Fruit fly (Drosophila melanogaster) whole organism: ENCODE data around the gene Diedel.

ENCODE experiments used
- CG8478 ChIP-seq: fragments of >200 bp; optimal IDR thresholded peaks from 2 replicates; lab custom pipeline; 2018; ENCODE audit warnings: inconsistent platforms
- Dll ChIP-seq: fragments of >200 bp; optimal IDR thresholded peaks from 2 replicates; lab custom pipeline; 2017
- EcR ChIP-seq, 2 experiments: fragments of >200 bp; optimal IDR thresholded peaks; 2 replicates each; lab custom pipeline; 2017; ENCODE audit warnings: missing biosample characterization in 2 of 2, missing genetic modification characterization in 2 of 2, missing genetic modification reagents in 2 of 2
- pan ChIP-seq: fragments of >200 bp; optimal IDR thresholded peaks from 2 replicates; lab custom pipeline; 2017
- psq ChIP-seq: fragments of >200 bp; optimal IDR thresholded peaks from 2 replicates; lab custom pipeline; 2017
- usp ChIP-seq: fragments of >200 bp; optimal IDR thresholded peaks from 2 replicates; lab custom pipeline; 2017; ENCODE audit warnings: missing biosample characterization, missing genetic modification characterization, mixed read lengths

Gene Diedel

DNA sequence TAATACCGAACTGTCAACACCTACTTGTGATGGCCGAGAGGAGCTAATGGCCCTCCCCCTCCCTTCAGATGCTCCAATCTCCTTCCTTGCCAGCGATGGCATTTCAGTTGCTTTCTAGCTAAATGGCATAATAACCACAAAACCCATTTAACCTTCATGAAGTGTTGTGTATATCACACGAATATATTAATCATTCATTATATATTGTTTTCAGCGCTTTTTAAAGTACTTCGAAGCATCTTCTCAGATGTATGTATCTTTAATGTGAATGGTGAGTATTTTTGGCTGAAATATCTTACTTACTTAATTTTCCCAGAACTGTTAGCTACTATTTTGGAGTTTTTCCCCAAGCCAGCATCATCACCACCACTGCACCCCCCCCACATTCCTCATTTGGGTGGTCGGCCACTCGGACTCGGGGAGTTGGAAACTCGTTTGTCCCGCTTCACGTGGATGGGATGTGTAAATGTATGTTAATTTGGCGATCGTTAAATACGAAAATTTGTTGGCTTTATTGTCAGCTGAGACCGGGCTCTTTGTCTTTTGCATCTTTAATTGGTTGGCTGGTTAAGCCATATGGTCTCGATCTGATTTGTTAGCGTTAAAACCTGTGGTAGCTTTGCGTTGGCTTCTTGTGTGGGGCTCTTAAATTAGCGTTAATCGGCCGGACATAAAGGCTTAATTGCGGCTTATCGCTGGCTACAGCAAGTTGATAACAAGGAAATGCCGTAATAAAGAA is 18.8 kb downstream of the Diedel start:
- TF ChIP-seq Dll (lab: Kevin White, UChicago) (no peak), EcR (GFP tag; optimal IDR thresholded peaks at IDR 0.05; lab: Kevin White, UChicago) (no peak), psq (no peak), usp (GFP tag; lab: Kevin White, UChicago) (no peak), CG8478 (lab: Kevin White, UChicago) (no peak), pan (lab: Kevin White, UChicago) (no peak)

DNA sequence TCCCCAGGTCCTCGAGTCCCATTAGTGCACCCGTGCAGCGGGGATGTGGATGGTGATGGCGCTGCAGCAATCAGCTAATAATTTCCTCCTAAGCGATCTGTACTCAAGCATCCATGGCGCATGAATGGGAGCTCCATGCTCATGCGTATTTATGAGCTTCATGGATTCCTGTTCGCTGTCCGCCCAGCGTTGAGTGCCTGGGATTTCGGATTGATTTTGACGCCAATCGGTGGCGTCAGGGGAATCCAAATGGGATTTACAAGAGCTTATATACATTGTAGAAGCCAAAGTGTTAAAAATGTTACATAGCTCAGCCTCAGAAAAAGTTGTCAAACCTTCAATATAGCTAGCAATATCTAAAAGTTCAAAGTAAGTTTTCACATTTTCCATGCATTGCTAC is 21.8 kb downstream of the Diedel start, which contains the start of gene ND-20L:
ND-20L (plus strand) TSS at position 301 of the 400 bp plus-strand sequence.
- TF ChIP-seq Dll (lab: Kevin White, UChicago), result no peak
- no peak for TF ChIP-seq CG8478 (lab: Kevin White, UChicago)
- no peak for TF ChIP-seq psq
- no peak for TF ChIP-seq EcR (GFP tag; optimal IDR thresholded peaks at IDR 0.05; lab: Kevin White, UChicago)
- no peak for TF ChIP-seq usp (GFP tag; lab: Kevin White, UChicago)
- TF ChIP-seq pan (lab: Kevin White, UChicago), result no peak

DNA sequence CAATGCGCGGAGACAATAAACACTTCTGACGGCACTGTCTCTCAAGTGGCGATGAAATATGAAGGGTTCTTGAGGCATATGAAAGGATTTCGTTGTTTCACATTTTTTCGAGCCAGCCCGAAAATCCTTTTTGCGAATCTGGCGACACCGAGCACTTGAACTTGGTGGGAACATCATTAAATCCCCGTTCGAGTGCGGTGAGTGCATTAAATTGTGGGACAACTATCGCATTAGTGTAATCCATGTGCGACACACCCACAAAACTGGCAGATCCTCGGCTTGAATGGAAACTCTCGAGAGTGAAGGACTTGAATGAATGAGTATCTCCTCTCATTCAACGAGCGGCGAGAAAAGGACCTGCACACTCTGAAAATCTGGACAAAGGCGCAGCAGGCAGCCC is 23.1 kb downstream of the Diedel start:
- TF ChIP-seq CG8478 (lab: Kevin White, UChicago), result no peak
- no peak for TF ChIP-seq psq
- no peak for TF ChIP-seq usp (GFP tag; lab: Kevin White, UChicago)
- TF ChIP-seq pan (lab: Kevin White, UChicago), result no peak
- no peak for TF ChIP-seq EcR (GFP tag; optimal IDR thresholded peaks at IDR 0.05; lab: Kevin White, UChicago)
- no peak for TF ChIP-seq Dll (lab: Kevin White, UChicago)

DNA sequence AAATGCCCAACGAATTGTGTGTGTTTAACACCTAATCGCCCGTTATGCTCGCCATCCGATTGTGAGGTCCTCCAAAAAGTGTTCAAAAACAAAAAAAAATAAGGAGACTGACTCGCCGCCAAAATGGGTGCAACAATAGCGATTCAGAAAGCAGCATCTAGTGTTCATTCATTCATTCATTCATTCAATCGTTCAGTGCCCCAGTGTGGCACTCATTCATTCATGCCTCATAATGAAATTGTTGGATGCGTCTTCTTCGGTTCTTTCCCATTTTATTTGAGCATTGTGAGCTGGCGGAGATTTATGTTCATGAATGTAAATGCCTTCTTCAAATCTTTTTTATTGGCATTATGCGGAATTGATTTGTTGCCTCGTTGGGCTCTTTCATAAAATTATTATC is 24.3 kb downstream of the Diedel start:
- TF ChIP-seq EcR (GFP tag; optimal IDR thresholded peaks at IDR 0.05; lab: Kevin White, UChicago), result no peak
- TF ChIP-seq psq, result no peak
- TF ChIP-seq pan (lab: Kevin White, UChicago), result no peak
- TF ChIP-seq CG8478 (lab: Kevin White, UChicago), result no peak
- no peak for TF ChIP-seq usp (GFP tag; lab: Kevin White, UChicago)
- no peak for TF ChIP-seq Dll (lab: Kevin White, UChicago)

DNA sequence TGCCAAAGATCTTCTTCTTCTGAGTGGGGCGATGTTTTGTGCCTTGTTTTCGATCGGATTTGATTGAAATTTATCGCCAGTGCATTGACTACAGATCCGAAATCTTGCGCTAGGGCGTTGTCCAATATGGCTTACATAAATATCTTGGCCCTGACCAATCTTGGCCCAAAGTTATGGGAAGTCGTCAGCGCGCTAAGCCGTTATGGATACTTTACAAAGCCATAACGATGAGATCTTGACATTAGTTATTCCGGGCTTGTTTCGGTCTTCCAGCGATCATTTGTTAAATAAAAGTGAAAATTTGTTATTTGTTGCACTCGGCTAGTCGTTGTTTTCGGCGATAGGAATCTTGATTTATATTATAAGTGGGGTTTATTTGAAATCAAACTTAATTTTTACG is 24.8 kb downstream of the Diedel start:
- TF ChIP-seq pan (lab: Kevin White, UChicago) (no peak), psq (no peak), Dll (lab: Kevin White, UChicago) (no peak), EcR (GFP tag; optimal IDR thresholded peaks at IDR 0.05; lab: Kevin White, UChicago) (no peak), CG8478 (lab: Kevin White, UChicago) (no peak), usp (GFP tag; lab: Kevin White, UChicago) (no peak)

DNA sequence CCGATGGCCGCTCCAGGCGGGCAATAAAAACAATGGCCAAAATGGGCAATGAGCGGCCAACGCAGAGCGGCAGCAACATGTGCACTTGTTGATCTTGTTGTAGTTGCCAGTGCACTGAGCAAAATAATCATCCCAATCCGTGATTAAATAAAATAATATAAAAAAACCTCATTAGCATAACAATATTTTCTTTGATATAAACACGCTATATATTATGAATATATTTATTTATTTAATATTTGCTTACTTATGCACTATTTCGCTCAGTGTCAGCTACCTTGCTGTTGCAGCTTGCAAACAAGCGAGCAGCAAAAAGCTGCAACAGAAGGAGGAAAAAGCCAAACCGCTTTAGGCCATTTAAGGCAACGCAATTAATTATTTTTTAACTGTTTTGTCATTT is 25.7 kb downstream of the Diedel start:
- TF ChIP-seq EcR (GFP tag; optimal IDR thresholded peaks at IDR 0.05; lab: Kevin White, UChicago) (no peak), CG8478 (lab: Kevin White, UChicago) (no peak), usp (GFP tag; lab: Kevin White, UChicago) (no peak), pan (lab: Kevin White, UChicago) (no peak), Dll (lab: Kevin White, UChicago) (no peak), psq (no peak)

DNA sequence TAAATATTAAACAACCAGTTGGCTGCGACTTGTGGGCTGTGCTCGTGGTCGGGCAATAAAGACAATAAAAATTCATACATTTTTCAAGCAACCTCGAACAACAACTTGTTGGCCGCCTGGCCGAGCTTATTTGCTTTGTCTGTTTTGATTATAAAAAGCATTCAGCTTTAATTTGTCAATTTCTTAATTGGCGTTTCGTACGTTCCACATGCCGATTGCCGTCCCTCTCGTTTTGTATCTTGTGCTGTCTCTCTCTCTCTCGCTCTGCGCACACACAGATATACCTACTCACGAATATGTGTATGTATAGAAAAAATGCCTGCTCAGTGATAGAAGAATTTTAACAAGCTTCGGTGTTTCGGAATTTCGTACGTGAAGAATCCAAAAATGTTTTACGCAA is 26.6 kb downstream of the Diedel start:
- no peak for TF ChIP-seq CG8478 (lab: Kevin White, UChicago)
- TF ChIP-seq pan (lab: Kevin White, UChicago), result no peak
- TF ChIP-seq psq, result no peak
- TF ChIP-seq EcR (GFP tag; optimal IDR thresholded peaks at IDR 0.05; lab: Kevin White, UChicago), result no peak
- TF ChIP-seq usp (GFP tag; lab: Kevin White, UChicago), result no peak

DNA sequence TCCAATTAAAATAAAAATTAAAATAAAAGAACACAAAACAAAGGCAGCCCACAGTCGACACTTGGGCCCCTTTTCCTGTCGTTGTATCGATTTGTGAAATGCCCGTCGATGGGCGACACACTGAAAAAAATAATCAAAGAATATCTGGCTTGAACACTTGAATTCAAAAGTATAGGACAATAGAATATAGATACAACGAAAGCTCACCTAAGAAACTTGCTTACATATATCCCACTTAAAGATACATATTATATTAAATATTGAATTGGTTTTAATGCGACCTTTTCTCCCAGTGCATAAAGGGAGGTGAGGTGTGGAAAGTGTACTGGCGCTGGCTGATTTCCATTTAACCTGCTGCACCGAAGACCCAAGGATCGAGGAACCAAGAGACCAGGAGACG is 28.5 kb downstream of the Diedel start:
- TF ChIP-seq usp (GFP tag; lab: Kevin White, UChicago), result no peak
- no peak for TF ChIP-seq psq
- no peak for TF ChIP-seq pan (lab: Kevin White, UChicago)
- no peak for TF ChIP-seq EcR (GFP tag; optimal IDR thresholded peaks at IDR 0.05; lab: Kevin White, UChicago)
- no peak for TF ChIP-seq Dll (lab: Kevin White, UChicago)
- no peak for TF ChIP-seq CG8478 (lab: Kevin White, UChicago)

DNA sequence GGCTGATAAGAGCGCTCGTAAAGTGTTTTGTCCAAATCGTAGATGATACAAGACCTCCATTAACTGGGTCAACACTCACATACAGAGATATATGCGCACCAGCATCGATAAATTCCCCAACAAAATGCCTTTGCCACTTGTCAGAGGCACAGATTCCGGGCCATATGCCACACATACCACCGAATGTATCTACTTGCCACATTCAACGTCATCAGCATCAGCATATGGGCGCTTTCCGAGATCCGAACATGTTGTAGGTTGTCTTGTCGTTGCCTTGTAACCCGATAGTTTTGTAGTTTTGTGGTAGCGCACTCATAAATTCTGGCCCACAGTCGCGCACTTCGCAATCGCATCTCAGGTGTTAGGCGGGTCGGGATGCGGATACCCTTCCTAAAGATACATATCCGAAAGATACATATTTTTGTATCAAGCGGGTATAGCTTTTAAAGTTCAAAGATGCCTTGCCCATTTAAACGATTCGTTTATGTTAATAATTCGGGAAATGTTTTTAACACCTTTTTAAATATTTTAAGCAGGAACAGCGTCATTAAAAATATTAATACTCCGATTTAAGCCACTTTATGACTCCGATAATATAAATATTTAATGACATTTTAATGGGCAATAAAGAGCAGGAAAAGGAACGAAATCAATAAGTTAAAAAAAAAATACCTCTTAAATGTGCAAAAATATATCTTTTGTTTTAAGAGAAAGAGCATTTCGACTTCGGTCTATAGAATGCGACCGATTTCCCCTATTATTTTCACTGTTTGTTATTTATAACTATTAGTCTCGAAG is 30.5 kb downstream of the Diedel start:
- no peak for TF ChIP-seq Dll (lab: Kevin White, UChicago)
- no peak for TF ChIP-seq CG8478 (lab: Kevin White, UChicago)
- no peak for TF ChIP-seq psq
- TF ChIP-seq usp (GFP tag; lab: Kevin White, UChicago), result no peak
- no peak for TF ChIP-seq EcR (GFP tag; optimal IDR thresholded peaks at IDR 0.05; lab: Kevin White, UChicago)
- TF ChIP-seq pan (lab: Kevin White, UChicago), result no peak

DNA sequence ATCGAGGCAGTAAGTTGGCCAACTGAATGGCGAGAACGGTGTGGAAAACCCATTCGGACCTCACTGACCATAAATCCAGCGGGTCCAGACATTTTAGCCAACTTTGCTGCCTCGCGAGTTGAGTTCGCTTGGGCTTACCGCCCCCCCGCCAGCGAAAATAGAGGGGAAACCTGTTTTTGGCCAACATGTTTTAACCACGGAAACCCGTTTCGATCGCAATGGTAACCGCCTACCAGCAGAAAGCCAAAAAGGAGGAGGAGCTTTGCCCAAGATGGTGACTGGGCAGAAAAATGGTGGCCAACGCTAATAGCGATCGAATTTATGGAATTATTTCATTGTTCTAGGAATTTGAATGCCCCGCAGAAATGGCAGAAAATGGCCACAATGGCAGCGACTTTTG is 32.9 kb downstream of the Diedel start:
- no peak for TF ChIP-seq Dll (lab: Kevin White, UChicago)
- TF ChIP-seq CG8478 (lab: Kevin White, UChicago), result no peak
- no peak for TF ChIP-seq pan (lab: Kevin White, UChicago)
- no peak for TF ChIP-seq psq
- TF ChIP-seq EcR (GFP tag; optimal IDR thresholded peaks at IDR 0.05; lab: Kevin White, UChicago), result no peak
- no peak for TF ChIP-seq usp (GFP tag; lab: Kevin White, UChicago)

DNA sequence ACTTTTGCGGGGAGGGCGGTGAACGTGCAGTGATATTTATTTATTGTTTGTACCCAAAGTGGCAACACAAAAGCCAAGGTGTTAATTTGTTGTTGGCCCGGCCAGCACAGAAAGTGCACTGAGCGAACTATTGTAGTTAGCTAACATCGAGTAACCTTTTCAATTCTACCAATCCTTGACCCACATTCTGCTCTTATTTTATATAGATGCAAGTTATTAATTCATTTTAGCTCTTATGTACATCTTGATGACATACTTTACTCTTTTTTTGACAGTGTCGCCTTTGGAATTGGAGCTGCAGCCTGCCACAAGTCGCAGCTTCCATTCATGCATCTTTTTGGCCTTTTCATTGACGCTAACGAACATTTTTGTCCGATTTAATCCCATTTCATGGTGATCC is 44.8 kb downstream of the Diedel start:
- TF ChIP-seq usp (GFP tag; lab: Kevin White, UChicago) (no peak), EcR (GFP tag; optimal IDR thresholded peaks at IDR 0.05; lab: Kevin White, UChicago) (no peak), pan (lab: Kevin White, UChicago) (no peak), Dll (lab: Kevin White, UChicago) (no peak), CG8478 (lab: Kevin White, UChicago) (no peak), psq (no peak)
